Worm (Caenorhabditis elegans) whole organism, late embryonic: ENCODE results near the gene C46F9.5.

Experiments
- Y22D7AL.16 ChIP-seq: sonication (generic microtip); optimal IDR thresholded peaks from 2 replicates; lab custom pipeline; 2016; ENCODE audit warnings: missing genetic modification characterization, missing compliant biosample characterization
- tbx-2 ChIP-seq: sonication (generic microtip); optimal IDR thresholded peaks from 2 replicates; lab custom pipeline; 2016; ENCODE audit warnings: missing genetic modification characterization, missing compliant biosample characterization

DNA sequence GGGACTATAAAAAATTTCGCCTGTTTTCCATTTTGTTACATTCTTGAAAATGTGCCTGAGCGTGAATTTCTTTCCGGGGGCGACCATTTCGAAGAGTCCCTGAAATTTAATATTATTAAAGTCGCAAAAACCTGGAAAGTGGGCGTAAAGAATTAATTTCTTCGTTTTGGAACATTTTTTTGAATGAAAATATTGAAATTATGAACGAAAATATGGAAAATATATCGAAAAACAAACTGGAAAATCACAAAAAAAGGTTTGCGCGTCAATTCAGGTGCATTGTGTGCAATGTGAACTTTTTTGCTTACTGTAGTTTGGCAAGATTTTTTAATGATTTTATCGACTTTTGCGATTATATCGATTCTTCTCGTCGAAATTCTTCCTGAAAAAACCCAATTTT is 25.6 kb downstream of the C46F9.5 start, which contains the start of gene bath-7:
- no peak for TF ChIP-seq tbx-2
- no peak for TF ChIP-seq Y22D7AL.16 (tag; lab: Kevin White, UChicago)
